Fruit fly (Drosophila melanogaster) Kc167 (cell line): ENCODE data around the gene Targ1.

Experiments used
- Myc ChIP-seq: fragments of >200 bp; optimal IDR thresholded peaks from 2 replicates; lab custom pipeline; 2017; ENCODE audit warnings: missing external identifiers
- Sin3A ChIP-seq: fragments of >200 bp; optimal IDR thresholded peaks from 2 replicates; lab custom pipeline; 2018; ENCODE audit warnings: missing external identifiers
- h ChIP-seq: fragments of >200 bp; optimal IDR thresholded peaks from 3 replicates; lab custom pipeline; 2018; ENCODE audit warnings: missing external identifiers
- insv ChIP-seq: fragments of >200 bp; optimal IDR thresholded peaks from 3 replicates; lab custom pipeline; 2018; ENCODE audit warnings: missing external identifiers
- psq ChIP-seq: fragments of >200 bp; optimal IDR thresholded peaks from 2 replicates; lab custom pipeline; 2017; ENCODE audit warnings: missing external identifiers
- ttk ChIP-seq: sonication (Bioruptor generic); optimal IDR thresholded peaks from 2 replicates; lab custom pipeline; 2017; ENCODE audit warnings: missing external identifiers

Targ1 gene

DNA sequence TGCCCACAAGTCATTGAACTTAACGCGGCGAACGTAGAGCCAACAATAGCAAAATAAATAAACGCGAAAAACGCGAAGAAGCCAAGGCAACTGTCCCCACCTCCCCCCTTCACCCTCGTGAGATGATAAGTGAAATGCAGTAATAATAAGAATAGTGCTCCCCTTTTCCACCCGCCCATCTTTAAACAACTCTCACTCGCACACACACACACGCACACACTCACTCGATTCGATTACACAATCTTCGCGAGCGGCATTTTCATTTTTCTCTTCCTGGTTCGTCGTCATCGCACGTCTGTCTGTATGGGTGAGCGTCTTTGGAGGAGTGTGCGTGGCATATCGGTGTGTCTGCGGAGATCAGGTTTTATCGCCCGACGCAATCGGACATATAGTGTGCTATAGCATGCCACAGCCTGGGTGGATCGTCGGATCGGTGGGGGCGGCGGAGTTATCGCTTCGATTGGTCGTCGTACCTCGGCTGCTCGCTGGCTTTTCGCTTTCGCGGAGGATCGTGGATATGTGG, 22.1 kb upstream of the Targ1 start:
- no peak for TF ChIP-seq psq (lab: Kevin White, UChicago)

DNA sequence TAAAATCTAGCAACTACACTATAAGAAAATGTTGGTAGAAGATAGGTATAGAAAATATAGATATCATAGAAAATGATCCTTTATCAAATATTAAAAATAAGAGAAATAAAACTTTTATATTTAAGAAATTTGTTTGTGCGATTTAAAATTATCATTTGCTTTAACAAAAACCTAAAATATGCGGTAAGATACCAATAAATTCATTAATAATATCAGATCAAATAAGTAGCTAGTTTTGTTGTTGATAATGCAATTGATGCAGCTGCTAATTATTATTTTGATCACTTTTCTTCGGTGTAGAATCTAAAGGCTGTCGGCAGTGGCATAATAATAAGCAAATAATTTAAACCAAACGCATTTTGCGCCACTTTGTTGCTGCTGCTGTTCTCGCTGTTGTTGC, 21.6 kb upstream of the Targ1 start:
- TF ChIP-seq insv (lab: Kevin White, UChicago) (no peak), Sin3A (lab: Kevin White, UChicago) (no peak), h (lab: Kevin White, UChicago) (no peak), ttk (no peak), Myc (lab: Kevin White, UChicago) (no peak), psq (lab: Kevin White, UChicago) (no peak)

DNA sequence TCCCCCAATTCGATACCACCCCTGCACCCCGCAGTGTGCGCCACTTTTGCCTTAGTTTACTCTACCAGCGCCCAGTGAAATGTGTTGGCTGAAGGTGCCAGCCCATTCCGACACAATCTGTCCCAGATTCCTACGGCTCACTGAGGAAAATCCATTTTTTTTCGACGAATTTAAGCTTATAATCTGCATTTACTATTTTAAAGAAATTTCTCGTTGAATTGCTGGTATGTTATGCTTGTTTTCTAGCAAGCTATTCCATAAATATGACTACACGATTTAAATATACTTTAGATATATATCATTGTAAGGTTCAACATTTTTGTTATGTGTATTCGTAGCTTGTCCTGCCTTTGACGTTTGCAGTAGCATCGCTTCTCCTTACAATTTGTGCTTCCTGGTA, 20.6 kb upstream of the Targ1 start:
- TF ChIP-seq Sin3A (lab: Kevin White, UChicago) (no peak), h (lab: Kevin White, UChicago) (no peak), ttk (no peak), Myc (lab: Kevin White, UChicago) (no peak), insv (lab: Kevin White, UChicago) (no peak)

DNA sequence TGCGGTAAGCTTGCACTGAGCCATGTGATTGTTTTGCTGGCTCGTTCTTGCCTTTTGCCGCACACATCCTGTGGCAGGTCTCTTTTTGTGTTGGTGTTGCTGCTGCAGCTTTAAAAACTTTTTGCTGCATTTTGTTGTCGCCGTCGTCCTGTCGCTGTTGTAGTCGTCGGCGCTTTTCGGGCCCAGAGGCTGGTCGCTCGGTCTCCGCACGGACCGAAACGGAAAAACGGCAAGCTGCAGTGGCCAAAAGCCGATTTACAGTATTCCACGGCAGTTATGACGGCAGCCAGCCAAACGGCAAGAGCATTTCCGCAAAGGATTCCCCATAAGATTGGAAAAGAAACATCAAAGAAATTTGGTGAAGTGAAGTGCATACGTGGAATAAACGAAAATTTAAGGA, 17.4 kb upstream of the Targ1 start, which contains the start of gene CG43219:
CG43219 (plus strand) TSS at position 301 of the 400 bp plus-strand sequence.
- TF ChIP-seq ttk (no peak), Myc (lab: Kevin White, UChicago) (no peak)

DNA sequence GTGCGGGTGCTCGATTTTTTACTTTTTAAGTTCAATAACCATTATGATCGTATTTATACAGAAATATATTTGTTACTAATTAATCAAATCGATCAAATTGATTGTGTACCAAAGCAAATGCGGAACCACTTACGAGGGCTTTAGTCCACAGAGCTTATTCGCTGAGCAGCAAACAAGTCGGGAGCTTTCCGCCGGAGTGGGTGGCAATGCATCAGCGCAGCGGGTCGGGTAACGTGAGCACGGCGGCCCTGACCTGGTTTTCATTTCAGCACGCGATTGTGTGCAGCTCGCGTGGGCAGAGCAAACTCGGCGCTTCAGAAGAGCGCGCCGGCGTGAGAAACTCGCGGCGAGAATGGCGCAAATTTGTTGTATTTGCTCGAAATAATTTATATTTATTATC, 16.5 kb upstream of the Targ1 start:
- TF ChIP-seq Myc (lab: Kevin White, UChicago) = no peak
- no peak for TF ChIP-seq insv (lab: Kevin White, UChicago)
- no peak for TF ChIP-seq ttk
- no peak for TF ChIP-seq h (lab: Kevin White, UChicago)
- no peak for TF ChIP-seq Sin3A (lab: Kevin White, UChicago)
- no peak for TF ChIP-seq psq (lab: Kevin White, UChicago)

DNA sequence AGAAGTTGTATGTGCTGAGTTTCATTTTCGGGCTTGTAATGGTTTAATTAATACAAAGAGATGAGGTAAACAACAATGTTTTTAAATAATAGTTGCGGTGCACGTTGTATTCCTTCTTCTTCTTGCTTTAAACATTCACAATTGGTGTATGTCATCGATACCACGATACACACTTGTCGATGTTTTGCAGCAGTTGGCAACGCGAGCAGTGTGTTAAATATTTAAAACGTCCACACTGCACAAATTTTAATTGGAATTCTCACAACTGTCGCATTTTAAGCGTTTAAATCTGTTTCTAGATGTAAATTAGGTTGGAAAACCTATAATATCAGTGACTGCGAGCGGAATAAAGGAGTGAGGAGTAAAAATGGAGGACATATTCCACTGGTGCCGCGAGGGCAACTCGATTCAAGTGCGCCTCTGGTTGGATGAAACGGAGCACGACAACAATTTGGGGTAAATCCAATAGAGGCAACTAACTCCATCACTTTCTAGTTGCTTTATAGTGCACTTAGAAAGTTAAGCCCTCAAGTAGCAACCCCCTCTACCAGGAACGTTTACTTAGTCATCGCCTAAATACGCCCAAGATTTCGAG, 14.1 kb upstream of the Targ1 start, which contains the start of the genes Trmt112 and Ilk:
Trmt112 (minus strand) TSS at position 143 of the 595 bp plus-strand sequence.
Ilk (plus strand) TSS at position 205 of the 595 bp plus-strand sequence.
- TF ChIP-seq Myc (lab: Kevin White, UChicago) (no peak), insv (lab: Kevin White, UChicago) (no peak), ttk (no peak), psq (lab: Kevin White, UChicago) (no peak), Sin3A (lab: Kevin White, UChicago) (no peak), h (lab: Kevin White, UChicago) (no peak)

DNA sequence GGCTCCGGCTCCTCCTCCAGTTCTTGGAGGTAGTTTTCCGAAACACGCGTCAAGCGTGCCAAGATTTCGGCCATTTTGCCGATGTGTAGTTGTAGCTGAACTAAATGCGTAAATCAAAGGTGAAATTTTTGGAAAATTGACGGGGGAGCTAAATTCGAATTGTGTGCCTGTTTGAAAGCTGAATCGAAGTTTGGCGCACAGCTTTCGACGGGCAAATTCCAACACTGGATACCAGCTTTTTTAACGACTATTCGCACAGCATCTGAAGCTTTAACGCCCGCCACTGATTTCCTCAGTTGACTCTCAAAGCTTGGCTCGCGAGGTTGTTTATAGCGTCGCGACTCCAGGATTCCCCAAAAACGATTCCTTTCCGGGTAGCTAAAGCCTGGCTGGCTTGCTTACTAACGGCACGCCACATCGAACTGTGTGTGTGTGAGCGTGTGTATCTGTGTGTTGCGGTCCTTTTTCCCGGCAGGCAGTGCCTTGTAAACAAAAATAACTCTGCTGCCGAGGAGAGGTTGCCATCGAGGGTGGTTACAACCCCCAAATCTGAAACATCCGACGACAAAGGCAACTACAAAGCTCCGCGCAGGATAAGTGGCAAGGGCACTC, 7.3 kb upstream of the Targ1 start, which contains the start of the genes CG10510 and CG10508:
CG10510 (minus strand) TSS at position 164 of the 612 bp plus-strand sequence.
CG10508 (plus strand) TSS at position 295 of the 612 bp plus-strand sequence.
- TF ChIP-seq insv (lab: Kevin White, UChicago) (no peak), Sin3A (lab: Kevin White, UChicago) (no peak), h (lab: Kevin White, UChicago) (no peak), ttk (no peak), psq (lab: Kevin White, UChicago) (no peak), Myc (lab: Kevin White, UChicago) (no peak)

DNA sequence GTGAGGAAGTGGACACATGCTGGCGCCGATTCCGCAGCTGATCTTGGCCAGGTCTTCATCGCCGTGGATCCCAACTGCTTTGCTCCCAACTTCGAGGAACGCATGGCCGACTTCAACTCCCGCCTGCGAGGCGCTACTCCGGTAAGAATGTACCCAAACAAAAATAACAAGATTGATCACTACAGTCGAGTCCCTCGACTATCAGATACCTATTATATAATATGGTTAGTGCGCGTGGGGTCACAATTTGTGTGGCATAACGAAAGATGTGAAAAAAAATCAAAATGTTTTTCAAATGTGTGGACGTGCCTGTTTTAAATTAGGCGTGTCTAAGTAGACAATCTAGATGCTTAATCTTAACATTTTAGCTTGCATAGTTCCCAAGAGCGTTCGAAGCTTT, 3.8 kb upstream of the Targ1 start:
- no peak for TF ChIP-seq Sin3A (lab: Kevin White, UChicago)
- no peak for TF ChIP-seq Myc (lab: Kevin White, UChicago)
- TF ChIP-seq psq (lab: Kevin White, UChicago) = no peak
- TF ChIP-seq h (lab: Kevin White, UChicago) = no peak
- no peak for TF ChIP-seq ttk
- no peak for TF ChIP-seq insv (lab: Kevin White, UChicago)

DNA sequence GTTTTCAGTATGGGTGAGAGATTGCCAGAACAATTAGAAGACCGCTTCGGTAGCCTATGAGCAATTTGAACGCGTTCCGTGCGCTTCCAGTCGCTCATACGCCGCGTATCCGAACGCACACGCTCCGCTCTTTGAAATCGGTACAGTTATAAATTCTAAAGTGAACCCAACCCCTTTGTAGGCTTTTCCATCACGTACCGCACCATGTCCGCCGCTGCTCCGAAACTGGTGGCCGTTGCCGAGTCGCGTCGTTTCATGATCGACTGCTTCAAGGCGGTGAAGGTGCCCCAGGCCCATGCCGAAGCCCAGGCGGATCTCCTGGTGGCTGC, 2.8 kb upstream of the Targ1 start:
- TF ChIP-seq Sin3A (lab: Kevin White, UChicago) (no peak), insv (lab: Kevin White, UChicago) (no peak)

DNA sequence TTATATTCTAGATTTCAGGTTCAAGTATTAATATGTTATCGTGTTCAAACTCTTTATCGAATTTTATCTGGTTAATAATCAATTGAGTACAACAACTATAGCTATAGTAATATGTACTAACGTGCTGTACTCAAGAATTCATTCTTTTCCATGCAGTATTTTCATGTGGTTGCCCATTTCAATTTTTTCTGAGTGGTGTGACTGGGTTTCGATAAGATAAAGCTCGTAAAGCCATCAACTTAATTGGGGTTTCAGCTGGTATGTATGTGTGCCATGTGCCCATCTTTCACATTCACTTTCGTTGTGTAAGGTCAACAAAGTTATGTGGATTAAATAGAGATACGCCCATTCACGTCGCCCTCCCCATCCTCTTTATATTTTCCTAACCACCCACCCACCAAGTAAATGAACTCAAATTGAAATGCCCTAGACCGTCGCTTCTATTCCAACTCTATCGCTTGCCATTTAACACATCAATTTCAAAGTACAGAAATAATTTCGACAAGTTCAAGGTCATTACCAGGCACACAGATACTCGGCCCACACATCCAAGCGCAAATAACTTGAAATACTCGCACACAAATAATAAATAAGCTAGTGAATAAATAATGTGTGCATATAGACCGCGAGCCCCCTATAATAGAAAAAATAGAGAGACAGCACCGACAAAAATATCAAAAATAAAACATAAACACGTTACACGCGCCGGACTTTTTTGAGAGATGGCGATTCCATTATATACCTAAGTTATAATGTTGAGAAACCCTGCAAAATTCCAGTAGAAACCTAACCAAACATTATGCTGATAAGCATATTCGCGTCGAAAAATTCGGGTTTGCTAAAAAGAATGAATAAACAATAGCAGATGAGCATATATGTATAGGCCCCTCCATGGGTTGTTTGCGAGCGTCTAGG, 2.2 kb upstream of the Targ1 start:
- no peak for TF ChIP-seq h (lab: Kevin White, UChicago)
- no peak for TF ChIP-seq Myc (lab: Kevin White, UChicago)
- no peak for TF ChIP-seq Sin3A (lab: Kevin White, UChicago)
- TF ChIP-seq psq (lab: Kevin White, UChicago) = no peak
- no peak for TF ChIP-seq insv (lab: Kevin White, UChicago)
- TF ChIP-seq ttk = no peak

DNA sequence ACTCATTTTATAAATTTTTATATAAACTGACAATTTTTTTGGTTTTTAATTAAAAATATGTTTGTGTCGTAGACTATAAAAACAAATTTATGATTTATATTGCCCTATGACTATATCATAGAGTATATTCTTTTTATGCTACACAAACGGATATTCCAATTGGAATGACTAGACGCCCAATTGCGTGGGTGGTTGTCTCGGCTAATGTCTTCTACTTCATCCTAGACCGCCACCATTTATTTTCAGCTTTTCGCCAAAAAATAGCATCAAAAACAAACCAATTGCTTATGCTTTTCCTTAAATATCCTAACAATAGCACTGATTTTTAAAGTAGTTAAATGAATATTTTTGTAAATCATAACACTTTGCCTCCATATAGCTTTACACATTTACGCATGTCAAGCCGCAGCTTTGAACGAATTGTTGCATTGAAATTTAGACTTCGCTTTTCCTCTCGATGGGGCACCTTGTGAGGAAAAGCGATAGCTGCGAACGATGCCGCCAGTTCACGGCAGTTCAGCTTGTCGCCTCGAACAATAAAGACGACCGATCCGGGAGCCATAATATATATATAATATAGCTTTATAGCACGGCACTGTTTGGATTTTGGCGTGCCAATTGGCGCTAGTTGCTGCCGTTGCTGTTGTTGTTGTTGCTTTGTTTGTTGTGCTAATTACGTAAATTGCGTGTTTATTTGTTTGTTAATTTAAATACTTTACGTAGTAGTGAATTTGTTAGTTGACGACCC, 479 bp downstream of the Targ1 start:
- TF ChIP-seq insv (lab: Kevin White, UChicago) (peak; percentile 97), ttk (no peak)
